In genomic region chr3L:12749567-12750535, dm6 we compare ENCODE assay signal across 1 fruit fly cellular context.
TF ChIP-seq lines count a peak whose summit lies in the region.

Gene Klc, minus strand, starts transcription at chr3L:12750056.
Gene CG10984, plus strand, starts transcription at chr3L:12750119.

TF ChIP-seq in whole organism, embryonic, 481 proteins besides CTCF, POLR2A, EP300 and RAD21 (continued from another document and continues in another):
- TF ChIP-seq CG17328 (GFP tag; IDR thresholded peaks at IDR 0.05; lab: Robert Waterston, UW) (peak; percentile 60), hb (GFP tag; IDR thresholded peaks at IDR 0.05; lab: Robert Waterston, UW; ENCODE audit: partially characterized antibody) (no peak), CG42726 (GFP tag; IDR thresholded peaks at IDR 0.05; lab: Robert Waterston, UW; ENCODE audit: partially characterized antibody) (no peak), chn (GFP tag; optimal IDR thresholded peaks at IDR 0.05; lab: Kevin White, UChicago) (peak; percentile 74), CG12219 (GFP tag; optimal IDR thresholded peaks at IDR 0.05; lab: Kevin White, UChicago) (no peak), mam (GFP tag; optimal IDR thresholded peaks at IDR 0.05; lab: Kevin White, UChicago) (peak; percentile 63), org-1 (GFP tag; optimal IDR thresholded peaks at IDR 0.05; lab: Kevin White, UChicago) (peak; percentile 44), insv (GFP tag; optimal IDR thresholded peaks at IDR 0.05; lab: Kevin White, UChicago) (no peak), CG6254 (GFP tag; optimal IDR thresholded peaks at IDR 0.05; lab: Kevin White, UChicago) (no peak), CG6813 (GFP tag; optimal IDR thresholded peaks at IDR 0.05; lab: Kevin White, UChicago) (no peak), lab (GFP tag; optimal IDR thresholded peaks at IDR 0.05; lab: Kevin White, UChicago) (no peak), CG43689 (GFP tag; IDR thresholded peaks at IDR 0.05; lab: Robert Waterston, UW) (no peak), Hmr (GFP tag; optimal IDR thresholded peaks at IDR 0.05; lab: Kevin White, UChicago) (no peak), CG17829 (tag; optimal IDR thresholded peaks at IDR 0.05; lab: Kevin White, UChicago) (peak; percentile 43), cg (GFP tag; optimal IDR thresholded peaks at IDR 0.05; lab: Kevin White, UChicago) (peak; percentile 84), trem (tag; optimal IDR thresholded peaks at IDR 0.05; lab: Kevin White, UChicago) (peak; percentile 33), tna (GFP tag; IDR thresholded peaks at IDR 0.05; lab: Robert Waterston, UW; ENCODE audit: partially characterized antibody) (no peak), CG5953 (GFP tag; IDR thresholded peaks at IDR 0.05; lab: Robert Waterston, UW) (no peak), Deaf1 (tag; optimal IDR thresholded peaks at IDR 0.05; lab: Kevin White, UChicago) (no peak), Ets97D (GFP tag; optimal IDR thresholded peaks at IDR 0.05; lab: Kevin White, UChicago) (peak; percentile 14), NK7.1 (GFP tag; optimal IDR thresholded peaks at IDR 0.05; lab: Kevin White, UChicago) (peak; percentile 45), Scr (GFP tag; IDR thresholded peaks at IDR 0.05; lab: Robert Waterston, UW; ENCODE audit: partially characterized antibody) (no peak), repo (GFP tag; optimal IDR thresholded peaks at IDR 0.05; lab: Kevin White, UChicago) (peak; percentile 34), Max (GFP tag; optimal IDR thresholded peaks at IDR 0.05; lab: Kevin White, UChicago) (peak; percentile 51), unc-4 (GFP tag; IDR thresholded peaks at IDR 0.05; lab: Robert Waterston, UW; ENCODE audit: partially characterized antibody) (0 out of 2 replicates have a peak, but pooled peaks have one; percentile 10), cad (GFP tag; optimal IDR thresholded peaks at IDR 0.05; lab: Kevin White, UChicago) (no peak), GATAe (GFP tag; conservative IDR thresholded peaks at IDR 0.05; lab: Robert Waterston, UW) (no peak; the same call in 1 of the 2 replicates), zf30C (GFP tag; optimal IDR thresholded peaks at IDR 0.05; lab: Kevin White, UChicago) (peak; percentile 71), CG2202 (tag; optimal IDR thresholded peaks at IDR 0.05; lab: Kevin White, UChicago) (no peak), Gug (GFP tag; IDR thresholded peaks at IDR 0.05; lab: Robert Waterston, UW) (no peak; the same call in 1 of the 4 replicates), CG15011 (GFP tag; optimal IDR thresholded peaks at IDR 0.05; lab: Kevin White, UChicago) (no peak), crol (GFP tag; IDR thresholded peaks at IDR 0.05; lab: Robert Waterston, UW) (no peak), ab (GFP tag; optimal IDR thresholded peaks at IDR 0.05; lab: Kevin White, UChicago) (peak; percentile 38), CG10366 (GFP tag; IDR thresholded peaks at IDR 0.05; lab: Robert Waterston, UW) (peak; percentile 74), Dbx (GFP tag; IDR thresholded peaks at IDR 0.05; lab: Robert Waterston, UW) (peak; percentile 81; the same call in 2 of the 3 replicates), CG34422 (GFP tag; IDR thresholded peaks at IDR 0.05; lab: Robert Waterston, UW) (peak; percentile 87; the same call in 2 of the 3 replicates), CG30020 (tag; optimal IDR thresholded peaks at IDR 0.05; lab: Kevin White, UChicago) (peak; percentile 89), Fer1 (GFP tag; optimal IDR thresholded peaks at IDR 0.05; lab: Kevin White, UChicago) (peak; percentile 70), Mrtf (GFP tag; IDR thresholded peaks at IDR 0.05; lab: Robert Waterston, UW) (no peak), lbe (GFP tag; optimal IDR thresholded peaks at IDR 0.05; lab: Kevin White, UChicago) (peak; percentile 30), CG2889 (GFP tag; IDR thresholded peaks at IDR 0.05; lab: Robert Waterston, UW) (no peak), usp (GFP tag; optimal IDR thresholded peaks at IDR 0.05; lab: Kevin White, UChicago) (no peak), Lhr (GFP tag; optimal IDR thresholded peaks at IDR 0.05; lab: Kevin White, UChicago) (no peak), crc (GFP tag; optimal IDR thresholded peaks at IDR 0.05; lab: Kevin White, UChicago) (no peak), gfzf (GFP tag; optimal IDR thresholded peaks at IDR 0.05; lab: Kevin White, UChicago) (peak; percentile 90), CG8281 (tag; optimal IDR thresholded peaks at IDR 0.05; lab: Kevin White, UChicago) (no peak), CG3838 (GFP tag; optimal IDR thresholded peaks at IDR 0.05; lab: Kevin White, UChicago) (no peak), esg (GFP tag; conservative IDR thresholded peaks at IDR 0.05; lab: Robert Waterston, UW) (peak; percentile 72), shn (GFP tag; optimal IDR thresholded peaks at IDR 0.05; lab: Kevin White, UChicago) (peak; percentile 65), CG5180 (GFP tag; optimal IDR thresholded peaks at IDR 0.05; lab: Kevin White, UChicago) (no peak), CG6175 (GFP tag; IDR thresholded peaks at IDR 0.05; lab: Robert Waterston, UW) (no peak), Med (GFP tag; lab: Kevin White, UChicago) (peak; percentile 94), kni (GFP tag; optimal IDR thresholded peaks at IDR 0.05; lab: Kevin White, UChicago) (no peak), CG11085 (GFP tag; IDR thresholded peaks at IDR 0.05; lab: Robert Waterston, UW) (no peak), Fer2 (tag; optimal IDR thresholded peaks at IDR 0.05; lab: Kevin White, UChicago) (no peak), Atf3 (GFP tag; optimal IDR thresholded peaks at IDR 0.05; lab: Kevin White, UChicago) (peak; percentile 39), ase (GFP tag; IDR thresholded peaks at IDR 0.05; lab: Robert Waterston, UW) (no peak), CG17361 (GFP tag; IDR thresholded peaks at IDR 0.05; lab: Robert Waterston, UW) (peak; percentile 30; the same call in 1 of the 3 replicates), Dek (tag; optimal IDR thresholded peaks at IDR 0.05; lab: Kevin White, UChicago) (no peak), sob (GFP tag; IDR thresholded peaks at IDR 0.05; lab: Robert Waterston, UW) (peak; percentile 79), CG12942 (GFP tag; optimal IDR thresholded peaks at IDR 0.05; lab: Kevin White, UChicago) (peak; percentile 20), rib (GFP tag; IDR thresholded peaks at IDR 0.05; lab: Robert Waterston, UW) (no peak), CG7556 (GFP tag; optimal IDR thresholded peaks at IDR 0.05; lab: Kevin White, UChicago) (no peak), Bteb2 (GFP tag; optimal IDR thresholded peaks at IDR 0.05; lab: Kevin White, UChicago) (peak; percentile 54), chinmo (GFP tag; IDR thresholded peaks at IDR 0.05; lab: Robert Waterston, UW; ENCODE audit: partially characterized antibody) (no peak), tx (GFP tag; optimal IDR thresholded peaks at IDR 0.05; lab: Kevin White, UChicago) (peak; percentile 43), vfl (GFP tag; optimal IDR thresholded peaks at IDR 0.05; lab: Kevin White, UChicago) (peak; percentile 35), CG14710 (tag; optimal IDR thresholded peaks at IDR 0.05; lab: Kevin White, UChicago) (peak; percentile 71), CG4360 (GFP tag; IDR thresholded peaks at IDR 0.05; lab: Robert Waterston, UW) (no peak), fd64A (GFP tag; optimal IDR thresholded peaks at IDR 0.05; lab: Kevin White, UChicago) (no peak), CG3847 (GFP tag; IDR thresholded peaks at IDR 0.05; lab: Robert Waterston, UW) (no peak), CG13894 (tag; optimal IDR thresholded peaks at IDR 0.05; lab: Kevin White, UChicago) (no peak), H2.0 (GFP tag; IDR thresholded peaks at IDR 0.05; lab: Robert Waterston, UW) (peak; percentile 67), ems (GFP tag; optimal IDR thresholded peaks at IDR 0.05; lab: Kevin White, UChicago) (peak; percentile 46), vnd (GFP tag; IDR thresholded peaks at IDR 0.05; lab: Robert Waterston, UW; ENCODE audit: partially characterized antibody) (no peak), pfk (GFP tag; optimal IDR thresholded peaks at IDR 0.05; lab: Kevin White, UChicago) (peak; percentile 90), trh (GFP tag; optimal IDR thresholded peaks at IDR 0.05; lab: Kevin White, UChicago) (no peak), CG10267 (tag; optimal IDR thresholded peaks at IDR 0.05; lab: Kevin White, UChicago) (peak; percentile 42), dpn (GFP tag; optimal IDR thresholded peaks at IDR 0.05; lab: Kevin White, UChicago) (peak; percentile 24 to 57), tup (GFP tag; optimal IDR thresholded peaks at IDR 0.05; lab: Kevin White, UChicago) (no peak), pnt (GFP tag; optimal IDR thresholded peaks at IDR 0.05; lab: Kevin White, UChicago) (peak; percentile 39), Hand (GFP tag; optimal IDR thresholded peaks at IDR 0.05; lab: Kevin White, UChicago) (peak; percentile 52), CG13296 (GFP tag; optimal IDR thresholded peaks at IDR 0.05; lab: Kevin White, UChicago) (peak; percentile 38), kay (GFP tag; optimal IDR thresholded peaks at IDR 0.05; lab: Kevin White, UChicago) (peak; percentile 90), zfh1 (GFP tag; IDR thresholded peaks at IDR 0.05; lab: Robert Waterston, UW) (peak; percentile 82), CHES-1-like (GFP tag; optimal IDR thresholded peaks at IDR 0.05; lab: Kevin White, UChicago) (peak; percentile 66), CG8765 (GFP tag; IDR thresholded peaks at IDR 0.05; lab: Robert Waterston, UW) (no peak), CG8944 (GFP tag; optimal IDR thresholded peaks at IDR 0.05; lab: Kevin White, UChicago) (peak; percentile 67), dan (GFP tag; IDR thresholded peaks at IDR 0.05; lab: Robert Waterston, UW) (no peak), Hr78 (GFP tag; optimal IDR thresholded peaks at IDR 0.05; lab: Kevin White, UChicago) (no peak), PHDP (tag; optimal IDR thresholded peaks at IDR 0.05; lab: Kevin White, UChicago) (peak; percentile 60), H15 (GFP tag; IDR thresholded peaks at IDR 0.05; lab: Robert Waterston, UW) (no peak; the same call in 2 of the 3 replicates), CG15073 (GFP tag; optimal IDR thresholded peaks at IDR 0.05; lab: Kevin White, UChicago) (no peak), CG7372 (GFP tag; IDR thresholded peaks at IDR 0.05; lab: Robert Waterston, UW) (peak; percentile 46), HLHmδ (GFP tag; optimal IDR thresholded peaks at IDR 0.05; lab: Kevin White, UChicago) (no peak), Atf-2 (GFP tag; optimal IDR thresholded peaks at IDR 0.05; lab: Kevin White, UChicago) (peak; percentile 63), CG3281 (GFP tag; optimal IDR thresholded peaks at IDR 0.05; lab: Kevin White, UChicago) (peak; percentile 55), nerfin-1 (tag; optimal IDR thresholded peaks at IDR 0.05; lab: Kevin White, UChicago) (no peak), Drgx (GFP tag; IDR thresholded peaks at IDR 0.05; lab: Robert Waterston, UW) (peak; percentile 95), toy (GFP tag; IDR thresholded peaks at IDR 0.05; lab: Robert Waterston, UW) (no peak), CG9932 (GFP tag; IDR thresholded peaks at IDR 0.05; lab: Robert Waterston, UW) (no peak), CG9609 (GFP tag; optimal IDR thresholded peaks at IDR 0.05; lab: Kevin White, UChicago) (peak; percentile 58), ftz-f1 (GFP tag; optimal IDR thresholded peaks at IDR 0.05; lab: Kevin White, UChicago) (no peak), Bdp1 (GFP tag; optimal IDR thresholded peaks at IDR 0.05; lab: Kevin White, UChicago) (no peak), CG8924 (tag; optimal IDR thresholded peaks at IDR 0.05; lab: Kevin White, UChicago) (peak; percentile 63), twi (tag; optimal IDR thresholded peaks at IDR 0.05; lab: Kevin White, UChicago) (no peak), HLH54F (GFP tag; optimal IDR thresholded peaks at IDR 0.05; lab: Kevin White, UChicago) (peak; percentile 47), CG17359 (tag; optimal IDR thresholded peaks at IDR 0.05; lab: Kevin White, UChicago) (peak; percentile 78), CG2875 (GFP tag; optimal IDR thresholded peaks at IDR 0.05; lab: Kevin White, UChicago) (peak; percentile 32), CG14050 (GFP tag; IDR thresholded peaks at IDR 0.05; lab: Robert Waterston, UW) (no peak), abd-A (tag; optimal IDR thresholded peaks at IDR 0.05; lab: Kevin White, UChicago) (no peak), sens (GFP tag; lab: Kevin White, UChicago) (peak; percentile 91), prd (optimal IDR thresholded peaks at IDR 0.05; lab: Kevin White, UChicago) (no peak), prd (GFP tag; IDR thresholded peaks at IDR 0.05; lab: Robert Waterston, UW) (no peak; the same call in 1 of the 3 replicates), NfI (GFP tag; optimal IDR thresholded peaks at IDR 0.05; lab: Kevin White, UChicago) (peak; percentile 68), eyg (GFP tag; optimal IDR thresholded peaks at IDR 0.05; lab: Kevin White, UChicago) (peak; percentile 58), corto (GFP tag; optimal IDR thresholded peaks at IDR 0.05; lab: Kevin White, UChicago) (peak; percentile 7), CG2116 (GFP tag; optimal IDR thresholded peaks at IDR 0.05; lab: Kevin White, UChicago) (peak; percentile 21), bowl (GFP tag; IDR thresholded peaks at IDR 0.05; lab: Robert Waterston, UW) (peak; percentile 37; the same call in 1 of the 2 replicates), maf-S (GFP tag; optimal IDR thresholded peaks at IDR 0.05; lab: Kevin White, UChicago) (peak; percentile 28), onecut (GFP tag; IDR thresholded peaks at IDR 0.05; lab: Robert Waterston, UW) (no peak), Doc2 (GFP tag; IDR thresholded peaks at IDR 0.05; lab: Robert Waterston, UW) (no peak), CG14860 (GFP tag; IDR thresholded peaks at IDR 0.05; lab: Robert Waterston, UW; ENCODE audit: partially characterized antibody) (no peak), otp (GFP tag; IDR thresholded peaks at IDR 0.05; lab: Robert Waterston, UW) (no peak), CG7987 (GFP tag; optimal IDR thresholded peaks at IDR 0.05; lab: Kevin White, UChicago) (no peak), CG7271 (tag; optimal IDR thresholded peaks at IDR 0.05; lab: Kevin White, UChicago) (no peak), wdn (GFP tag; IDR thresholded peaks at IDR 0.05; lab: Robert Waterston, UW) (0 out of 2 replicates have a peak, but pooled peaks have one; percentile 10), CG32772 (GFP tag; IDR thresholded peaks at IDR 0.05; lab: Robert Waterston, UW) (no peak; the same call in 1 of the 2 replicates), ken (GFP tag; IDR thresholded peaks at IDR 0.05; lab: Robert Waterston, UW) (peak; percentile 65; the same call in 1 of the 3 replicates), nau (GFP tag; optimal IDR thresholded peaks at IDR 0.05; lab: Kevin White, UChicago) (peak; percentile 69), CG12071 (GFP tag; optimal IDR thresholded peaks at IDR 0.05; lab: Kevin White, UChicago) (no peak), luna (GFP tag; optimal IDR thresholded peaks at IDR 0.05; lab: Kevin White, UChicago) (peak; percentile 40), CG3726 (GFP tag; IDR thresholded peaks at IDR 0.05; lab: Robert Waterston, UW) (no peak; the same call in 2 of the 3 replicates), dmrt99B (tag; optimal IDR thresholded peaks at IDR 0.05; lab: Kevin White, UChicago) (no peak)
